Worm (Caenorhabditis elegans): Measurements from ENCODE around the gene flp-27.

DNA sequence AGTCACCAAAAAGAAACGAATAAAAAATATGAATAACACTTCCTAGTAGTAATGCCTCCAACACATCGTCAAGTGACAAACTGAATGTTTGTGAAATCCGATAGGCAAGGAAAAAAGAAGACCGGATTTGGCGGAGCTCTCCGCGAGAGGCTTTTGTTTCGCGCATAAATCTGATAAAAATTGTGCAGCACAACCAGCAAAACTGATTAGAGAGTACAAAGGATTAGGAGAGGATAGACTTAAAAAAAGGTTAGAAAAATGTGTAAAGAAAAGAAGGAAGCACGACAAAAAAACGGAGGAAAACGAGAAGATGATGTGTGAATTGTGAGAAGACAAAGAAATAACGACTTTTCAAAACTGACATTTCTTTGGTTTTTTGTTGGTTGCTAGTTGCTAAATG, 46.9 kb downstream of the flp-27 start, which contains the start of gene rab-3:
- no peak for TF ChIP-seq zip-8 (tag; optimal IDR thresholded peaks at IDR 0.05)
- TF ChIP-seq unc-62 (GFP tag; optimal IDR thresholded peaks at IDR 0.05): no peak
- no peak for TF ChIP-seq bed-3 (GFP tag; optimal IDR thresholded peaks at IDR 0.05)
- TF ChIP-seq mep-1 (tag; optimal IDR thresholded peaks at IDR 0.05): no peak
- TF ChIP-seq elt-3 (tag; optimal IDR thresholded peaks at IDR 0.05): no peak
- TF ChIP-seq elt-1 (tag; optimal IDR thresholded peaks at IDR 0.05; ENCODE audit: borderline replicate concordance, insufficient read depth): no peak
- no peak for TF ChIP-seq unc-39 (tag; optimal IDR thresholded peaks at IDR 0.05)
- TF ChIP-seq nhr-76 (tag; optimal IDR thresholded peaks at IDR 0.05): no peak
- TF ChIP-seq drap-1 (GFP tag; optimal IDR thresholded peaks at IDR 0.05): no peak
- TF ChIP-seq blmp-1 (tag; optimal IDR thresholded peaks at IDR 0.05): no peak
- TF ChIP-seq hlh-1 (tag; optimal IDR thresholded peaks at IDR 0.05): no peak
- no peak for TF ChIP-seq nhr-12 (tag; optimal IDR thresholded peaks at IDR 0.05)
